Worm (Caenorhabditis elegans): ENCODE results near the gene K09C8.9.

DNA sequence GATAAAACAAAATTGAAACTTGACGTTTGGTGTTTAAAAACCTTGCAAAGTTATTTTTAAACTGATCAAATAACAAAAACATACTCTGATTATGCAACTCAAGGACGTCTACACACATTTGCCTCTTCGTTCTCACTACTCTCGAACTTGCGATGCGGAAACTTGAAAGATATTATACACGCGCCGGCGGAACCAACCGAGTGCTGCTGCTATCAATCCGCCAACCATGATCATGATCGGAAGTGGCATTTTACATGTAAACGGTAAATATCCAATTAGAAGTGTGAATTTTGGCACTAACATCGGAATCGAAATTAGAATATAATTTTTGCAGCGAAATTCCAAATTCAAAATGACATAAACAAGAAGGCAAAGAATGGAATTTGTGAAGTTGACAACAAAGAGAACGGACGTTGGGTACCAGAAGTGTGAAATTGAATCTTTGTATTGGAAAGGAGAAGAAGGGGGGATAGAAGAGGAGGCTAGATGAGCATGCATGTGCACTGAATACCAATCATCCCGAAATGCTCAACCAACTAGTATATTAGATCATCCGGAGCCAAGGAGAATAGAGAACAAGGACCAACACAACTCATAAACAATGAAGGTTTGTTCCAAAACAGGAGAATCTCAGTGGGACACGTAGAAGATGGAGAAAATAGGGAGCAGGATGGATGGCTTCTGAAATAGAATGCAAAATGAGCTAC, 34.1 kb downstream of the K09C8.9 start:
- TF ChIP-seq nhr-11 (tag; optimal IDR thresholded peaks at IDR 0.05) (no peak), tbx-2 (tag; optimal IDR thresholded peaks at IDR 0.05) (no peak), ceh-34 (tag; optimal IDR thresholded peaks at IDR 0.05) (no peak), fkh-6 (tag; optimal IDR thresholded peaks at IDR 0.05) (no peak), ceh-24 (tag; optimal IDR thresholded peaks at IDR 0.05) (no peak)
